Fruit fly (Drosophila melanogaster) whole organism, wandering third instar larva: ENCODE data around the gene D12.
A peak's percentile ranks its signal among the peaks of the same experiment; 100 is the strongest.

Experiments used
- Abd-B ChIP-seq: fragments of >200 bp; optimal IDR thresholded peaks from 2 replicates; lab custom pipeline; 2017; ENCODE audit warnings: missing biosample characterization, missing genetic modification characterization
- CG32264 ChIP-seq: fragments of 200-800 bp; sonication (Bioruptor generic); optimal IDR thresholded peaks from 2 replicates; lab custom pipeline; 2016; ENCODE audit warnings: missing biosample characterization, missing genetic modification characterization
- CG9705 ChIP-seq: fragments of 200-800 bp; sonication (Bioruptor generic); optimal IDR thresholded peaks from 2 replicates; lab custom pipeline; 2018; ENCODE audit warnings: missing biosample characterization, mild to moderate bottlenecking, missing genetic modification characterization
- CrebA ChIP-seq: fragments of 200-800 bp; sonication (Bioruptor generic); optimal IDR thresholded peaks from 2 replicates; lab custom pipeline; 2016; ENCODE audit warnings: missing biosample characterization, mild to moderate bottlenecking, missing genetic modification characterization, borderline replicate concordance
- Dfd ChIP-seq: fragments of >200 bp; optimal IDR thresholded peaks from 2 replicates; lab custom pipeline; 2017; ENCODE audit warnings: missing biosample characterization, missing genetic modification characterization
- Dif ChIP-seq: fragments of 200-275, 200-300 bp; sonication (Bioruptor generic); optimal IDR thresholded peaks from 2 replicates; lab custom pipeline; 2018; ENCODE audit warnings: missing biosample characterization, missing genetic modification characterization; ENCODE audit not compliant: partially characterized antibody
- GATAd ChIP-seq: sonication (Bioruptor generic); optimal IDR thresholded peaks from 2 replicates; lab custom pipeline; 2016; ENCODE audit warnings: missing biosample characterization, missing genetic modification characterization
- HLH106 ChIP-seq: fragments of 200-800 bp; optimal IDR thresholded peaks from 3 replicates; lab custom pipeline; 2019; ENCODE audit warnings: missing biosample characterization, mild to moderate bottlenecking, missing genetic modification characterization, moderate library complexity
- Hnf4 ChIP-seq: fragments of 200-800 bp; sonication (Bioruptor generic); optimal IDR thresholded peaks from 2 replicates; lab custom pipeline; 2016; ENCODE audit warnings: missing biosample characterization, mild to moderate bottlenecking, missing genetic modification characterization
- Hr83 ChIP-seq: fragments of 200-300 bp; sonication (Bioruptor generic); optimal IDR thresholded peaks from 2 replicates; lab custom pipeline; 2016; ENCODE audit warnings: missing biosample characterization, mild to moderate bottlenecking, missing genetic modification characterization, moderate library complexity; ENCODE audit not compliant: poor library complexity, severe bottlenecking
- Jra ChIP-seq: sonication (Bioruptor generic); optimal IDR thresholded peaks from 2 replicates; lab custom pipeline; 2016; ENCODE audit warnings: missing biosample characterization, missing genetic modification characterization
- Myc ChIP-seq: fragments of >200 bp; optimal IDR thresholded peaks from 2 replicates; lab custom pipeline; 2017
- N ChIP-seq: fragments of >200 bp; optimal IDR thresholded peaks from 2 replicates; lab custom pipeline; 2018; ENCODE audit warnings: missing biosample characterization, missing external identifiers, missing genetic modification characterization
- OdsH ChIP-seq: fragments of 200-800 bp; sonication (Bioruptor generic); optimal IDR thresholded peaks from 2 replicates; lab custom pipeline; 2016; ENCODE audit warnings: missing biosample characterization, mild to moderate bottlenecking, missing genetic modification characterization
- Sp1 ChIP-seq: fragments of 200-800 bp; sonication (Bioruptor generic); optimal IDR thresholded peaks from 3 replicates; lab custom pipeline; 2019; ENCODE audit warnings: missing biosample characterization, mild to moderate bottlenecking, missing genetic modification characterization, moderate library complexity
- Vsx2 ChIP-seq: fragments of 200-300, 225-300 bp; sonication (Bioruptor generic); optimal IDR thresholded peaks from 2 replicates; lab custom pipeline; 2018; ENCODE audit warnings: missing biosample characterization, missing genetic modification characterization; ENCODE audit not compliant: partially characterized antibody
- br ChIP-seq: fragments of 200-800 bp; sonication (Bioruptor generic); optimal IDR thresholded peaks from 2 replicates; lab custom pipeline; 2016; ENCODE audit warnings: missing biosample characterization, missing genetic modification characterization
- brk ChIP-seq: fragments of 200-800 bp; sonication (Bioruptor generic); optimal IDR thresholded peaks from 2 replicates; lab custom pipeline; 2016; ENCODE audit warnings: missing biosample characterization, mild to moderate bottlenecking, missing genetic modification characterization
- dl ChIP-seq, 2 experiments: fragments of 175-275, 200-275 bp in 1 of 2; fragments of 200-275 bp in 1 of 2; sonication (Bioruptor generic); optimal IDR thresholded peaks; lab custom pipeline; 2018; ENCODE audit warnings: mild to moderate bottlenecking in 2 of 2, missing biosample characterization in 2 of 2, missing genetic modification characterization in 2 of 2, moderate library complexity in 2 of 2; ENCODE audit not compliant: partially characterized antibody in 2 of 2, insufficient read depth in 1 of 2
- dmrt93B ChIP-seq: fragments of 200-800 bp; sonication (Bioruptor generic); optimal IDR thresholded peaks from 2 replicates; lab custom pipeline; 2018; ENCODE audit warnings: missing biosample characterization, mild to moderate bottlenecking, missing genetic modification characterization
- dsf ChIP-seq: sonication (Bioruptor generic); optimal IDR thresholded peaks from 2 replicates; lab custom pipeline; 2016; ENCODE audit warnings: missing biosample characterization, missing genetic modification characterization, borderline replicate concordance
- ey ChIP-seq: fragments of 200-800 bp; sonication (Bioruptor generic); optimal IDR thresholded peaks from 2 replicates; lab custom pipeline; 2016; ENCODE audit warnings: missing biosample characterization, missing genetic modification characterization
- foxo ChIP-seq, 2 experiments: fragments of 200-800 bp; sonication (Bioruptor generic); optimal IDR thresholded peaks; 2 replicates in 1 of 2; 3 replicates in 1 of 2; lab custom pipeline; 2016 to 2017; ENCODE audit warnings: missing biosample characterization in 2 of 2, missing genetic modification characterization in 2 of 2
- fru ChIP-seq: fragments of 200-800 bp; sonication (Bioruptor generic); optimal IDR thresholded peaks from 3 replicates; lab custom pipeline; 2016; ENCODE audit warnings: missing biosample characterization, mild to moderate bottlenecking, missing genetic modification characterization
- h ChIP-seq: fragments of 200-800 bp; sonication (Bioruptor generic); optimal IDR thresholded peaks from 3 replicates; lab custom pipeline; 2016; ENCODE audit warnings: missing biosample characterization, mild to moderate bottlenecking, missing genetic modification characterization
- jim ChIP-seq: fragments of 175-275, 200-325 bp; sonication (Bioruptor generic); optimal IDR thresholded peaks from 2 replicates; lab custom pipeline; 2016; ENCODE audit warnings: missing biosample characterization, mild to moderate bottlenecking, missing genetic modification characterization
- lola ChIP-seq: fragments of >200 bp; optimal IDR thresholded peaks from 2 replicates; lab custom pipeline; 2017; ENCODE audit warnings: missing biosample characterization, missing genetic modification characterization
- pan ChIP-seq: fragments of >200 bp; optimal IDR thresholded peaks from 2 replicates; lab custom pipeline; 2017
- psq ChIP-seq: fragments of 200-800 bp; sonication (Bioruptor generic); optimal IDR thresholded peaks from 3 replicates; lab custom pipeline; 2017; ENCODE audit warnings: missing biosample characterization, mild to moderate bottlenecking, missing genetic modification characterization, moderate library complexity
- rgr ChIP-seq: fragments of 200-800 bp; sonication (Bioruptor generic); optimal IDR thresholded peaks from 3 replicates; lab custom pipeline; 2016; ENCODE audit warnings: missing biosample characterization, mild to moderate bottlenecking, missing genetic modification characterization
- sage ChIP-seq: fragments of 200-800 bp; sonication (Bioruptor generic); optimal IDR thresholded peaks from 2 replicates; lab custom pipeline; 2016; ENCODE audit warnings: missing biosample characterization, mild to moderate bottlenecking, missing genetic modification characterization
- sv ChIP-seq: fragments of 200-800 bp; sonication (Bioruptor generic); optimal IDR thresholded peaks from 3 replicates; lab custom pipeline; 2016; ENCODE audit warnings: missing biosample characterization, missing genetic modification characterization
- tai ChIP-seq: sonication (Bioruptor generic); optimal IDR thresholded peaks from 2 replicates; lab custom pipeline; 2016; ENCODE audit warnings: missing biosample characterization, missing genetic modification characterization
- woc ChIP-seq: sonication (Bioruptor generic); optimal IDR thresholded peaks from 2 replicates; lab custom pipeline; 2016; ENCODE audit warnings: missing biosample characterization, mild to moderate bottlenecking, missing genetic modification characterization

Gene D12

DNA sequence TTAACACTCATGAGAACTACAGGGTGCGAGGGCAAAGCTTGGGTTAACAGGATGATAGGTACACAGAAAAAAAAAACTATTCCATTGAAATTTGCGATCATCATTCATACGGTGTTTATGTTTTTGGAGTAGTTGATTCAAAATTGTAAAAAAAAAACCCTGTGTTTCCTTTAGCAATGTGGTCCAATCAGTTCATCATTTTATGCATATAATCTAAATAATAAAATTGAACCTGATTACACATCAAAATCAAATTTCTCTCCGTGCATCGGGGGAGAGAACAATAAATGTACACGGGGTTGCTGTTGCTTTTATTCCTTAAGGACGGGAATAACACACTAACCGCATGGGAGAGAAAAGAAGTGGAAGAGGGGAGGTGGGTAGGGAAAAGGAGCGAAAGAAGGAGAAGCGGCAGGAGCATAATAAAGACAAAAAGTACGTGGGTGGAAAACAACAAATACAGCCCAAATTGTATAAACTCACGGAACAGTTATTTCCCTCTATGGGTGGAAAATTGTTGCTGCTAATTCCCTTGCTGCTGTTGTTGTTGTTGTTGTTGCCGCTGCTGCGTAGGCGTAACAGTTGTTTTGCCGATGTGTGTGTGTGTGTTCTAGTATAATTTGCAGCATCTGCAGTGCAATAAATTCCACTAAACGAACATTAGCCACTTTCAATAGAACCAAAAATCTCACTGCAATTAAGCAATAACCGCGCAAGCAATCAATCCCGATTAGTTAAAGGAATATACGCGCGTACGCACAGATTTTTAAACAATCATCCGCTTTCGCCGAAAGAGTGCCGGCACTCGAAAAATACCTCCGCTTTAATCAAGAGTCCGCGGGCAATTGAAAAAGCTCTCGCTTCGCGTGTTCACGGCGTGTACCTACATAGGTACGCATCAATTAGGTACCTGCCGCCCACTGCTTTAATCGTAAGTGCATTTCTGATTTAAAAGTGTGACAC lies 26.3 kb upstream of the D12 start, which contains the start of gene Agpat2:
Gene Agpat2, minus strand, starts transcription at position 851 of the 963 bp plus-strand sequence.
- peak; percentile 80 for TF ChIP-seq ey (GFP tag; lab: Kevin White, UChicago)
- TF ChIP-seq GATAd (GFP tag; lab: Kevin White, UChicago) = no peak
- TF ChIP-seq psq = peak; percentile 72
- no peak for TF ChIP-seq N
- no peak for TF ChIP-seq CrebA
- TF ChIP-seq Myc = no peak
- TF ChIP-seq lola (GFP tag; lab: Kevin White, UChicago) = no peak
- peak; percentile 76 for TF ChIP-seq rgr (GFP tag; lab: Kevin White, UChicago)
- TF ChIP-seq woc = peak; percentile 70
- no peak for TF ChIP-seq Jra (GFP tag; lab: Kevin White, UChicago)
- peak; percentile 82 for TF ChIP-seq fru (GFP tag; lab: Kevin White, UChicago)
- peak; percentile 79 for TF ChIP-seq OdsH (GFP tag; lab: Kevin White, UChicago)
- peak; percentile 56 for TF ChIP-seq Hnf4 (GFP tag; lab: Kevin White, UChicago)
- TF ChIP-seq dsf (GFP tag; lab: Kevin White, UChicago) = no peak
- peak; percentile 89 for TF ChIP-seq h (GFP tag; lab: Kevin White, UChicago)
- TF ChIP-seq Dif (GFP tag; lab: Kevin White, UChicago) = no peak
- TF ChIP-seq dmrt93B (GFP tag; lab: Kevin White, UChicago) = peak; percentile 52
- TF ChIP-seq foxo (GFP tag; optimal IDR thresholded peaks at IDR 0.05; lab: Kevin White, UChicago) = peak in 1 of 2 experiments; percentile 83
- TF ChIP-seq Hr83 = no peak
- peak; percentile 72 for TF ChIP-seq Sp1 (GFP tag; lab: Kevin White, UChicago)
- TF ChIP-seq CG32264 (GFP tag; lab: Kevin White, UChicago) = peak; percentile 53
- no peak for TF ChIP-seq Dfd (GFP tag; lab: Kevin White, UChicago)
- TF ChIP-seq tai = peak; percentile 71
- peak; percentile 69 for TF ChIP-seq sage (GFP tag; lab: Kevin White, UChicago)
- TF ChIP-seq dl (GFP tag; optimal IDR thresholded peaks at IDR 0.05; lab: Kevin White, UChicago; ENCODE audit: insufficient read depth in 1 of 2, partially characterized antibody in 2 of 2) = no peak
- TF ChIP-seq Vsx2 (GFP tag; lab: Kevin White, UChicago) = no peak
- TF ChIP-seq sv (GFP tag; lab: Kevin White, UChicago) = peak; percentile 71
- no peak for TF ChIP-seq Abd-B (GFP tag; lab: Kevin White, UChicago)
- peak; percentile 77 for TF ChIP-seq br
- peak; percentile 58 for TF ChIP-seq brk (GFP tag; lab: Kevin White, UChicago)
- TF ChIP-seq CG9705 (GFP tag; lab: Kevin White, UChicago) = peak; percentile 1
- no peak for TF ChIP-seq pan (lab: Kevin White, UChicago)
- TF ChIP-seq HLH106 = peak; percentile 69
- TF ChIP-seq jim = no peak

dm6 chr2L:8461782-8462453 lies 24.8 kb upstream of the D12 start:
- peak; percentile 7 for TF ChIP-seq Sp1 (GFP tag; lab: Kevin White, UChicago)
- TF ChIP-seq Hnf4 (GFP tag; lab: Kevin White, UChicago) = peak; percentile 13
- no peak for TF ChIP-seq tai
- peak; percentile 52 for TF ChIP-seq h (GFP tag; lab: Kevin White, UChicago)
- peak; percentile 4 for TF ChIP-seq OdsH (GFP tag; lab: Kevin White, UChicago)
- TF ChIP-seq sv (GFP tag; lab: Kevin White, UChicago) = no peak
- TF ChIP-seq br = peak; percentile 16
- TF ChIP-seq HLH106 = peak; percentile 10
- peak; percentile 39 for TF ChIP-seq rgr (GFP tag; lab: Kevin White, UChicago)
- no peak for TF ChIP-seq CrebA
- TF ChIP-seq ey (GFP tag; lab: Kevin White, UChicago) = peak; percentile 28
